Worm (Caenorhabditis elegans) whole organism, L4 larva: ENCODE results near the gene ZC443.2.

Experiments
- F37D6.2 ChIP-seq: sonication (generic microtip); optimal IDR thresholded peaks from 2 replicates; lab custom pipeline; 2016; ENCODE audit warnings: mild to moderate bottlenecking, missing genetic modification characterization, missing compliant biosample characterization
- F44E2.7 ChIP-seq: fragments of 200-800 bp; sonication (Bioruptor generic); IDR thresholded peaks from 2 replicates; pipeline ENCODE4 v2.1.2; 2022; ENCODE audit warnings: missing genetic modification characterization, missing compliant biosample characterization
- T26A8.4 ChIP-seq: fragments of 200-800 bp; sonication (Bioruptor generic); IDR thresholded peaks from 2 replicates; pipeline ENCODE4 v1.3.6; 2022; ENCODE audit warnings: missing genetic modification characterization, missing compliant biosample characterization
- Y5F2A.4 ChIP-seq: fragments of 200-800 bp; sonication (Bioruptor generic); optimal IDR thresholded peaks from 2 replicates; lab custom pipeline; 2018; ENCODE audit warnings: mild to moderate bottlenecking, missing genetic modification characterization, missing compliant biosample characterization
- aha-1 ChIP-seq: fragments of 150-350 bp; peaks from one replicate; lab custom pipeline; 2014; ENCODE audit warnings: missing biosample characterization, missing genetic modification characterization
- ama-1 ChIP-seq: fragments of 150-350 bp; optimal IDR thresholded peaks from 2 replicates; lab custom pipeline; 2014; ENCODE audit warnings: inconsistent platforms, mixed read lengths
- ceh-20 ChIP-seq: fragments of 200-800 bp; sonication (Bioruptor generic); IDR thresholded peaks from 2 replicates; pipeline ENCODE4 v1.3.6; 2022; ENCODE audit warnings: missing genetic modification reagents, missing genetic modification characterization, missing compliant biosample characterization
- ces-1 ChIP-seq: fragments of 150-350 bp; sonication (generic microtip); optimal IDR thresholded peaks from 4 replicates; lab custom pipeline; 2014; ENCODE audit warnings: missing biosample characterization, missing genetic modification reagents, missing genetic modification characterization
- ctbp-1 ChIP-seq: fragments of 200-800 bp; sonication (Bioruptor generic); IDR thresholded peaks from 2 replicates; pipeline ENCODE4 v1.3.6; 2022; ENCODE audit warnings: missing genetic modification reagents, missing genetic modification characterization, missing compliant biosample characterization
- daf-16 ChIP-seq, 3 experiments: sonication (generic microtip); optimal IDR thresholded peaks; 2 replicates each; lab custom pipeline; 2016 to 2017; ENCODE audit warnings: missing genetic modification characterization in 3 of 3, missing genetic modification reagents in 3 of 3, mild to moderate bottlenecking in 2 of 3, missing compliant biosample characterization in 2 of 3, missing biosample characterization in 1 of 3, moderate library complexity in 1 of 3
- daf-8 ChIP-seq: fragments of 200-800 bp; sonication (Bioruptor generic); IDR thresholded peaks from 2 replicates; pipeline ENCODE4 v1.3.6; 2022; ENCODE audit warnings: missing genetic modification characterization, missing compliant biosample characterization
- dmd-6 ChIP-seq: fragments of 200-800 bp; sonication (Bioruptor generic); IDR thresholded peaks from 2 replicates; pipeline ENCODE4 v1.3.6; 2022; ENCODE audit warnings: missing genetic modification reagents, missing genetic modification characterization, missing compliant biosample characterization
- dmd-8 ChIP-seq: fragments of 200-800 bp; sonication (Bioruptor generic); IDR thresholded peaks from 2 replicates; pipeline ENCODE4 v1.3.6; 2022; ENCODE audit warnings: missing genetic modification characterization, missing compliant biosample characterization
- dmd-9 ChIP-seq: fragments of 200-800 bp; sonication (Bioruptor generic); IDR thresholded peaks from 2 replicates; pipeline ENCODE4 v1.3.6; 2022; ENCODE audit warnings: missing genetic modification reagents, missing genetic modification characterization, missing compliant biosample characterization
- dve-1 ChIP-seq: sonication (generic microtip); optimal IDR thresholded peaks from 2 replicates; lab custom pipeline; 2017; ENCODE audit warnings: antibody characterized with exemption, mild to moderate bottlenecking, missing genetic modification characterization, missing compliant biosample characterization; ENCODE audit not compliant: insufficient read depth
- fkh-10 ChIP-seq: fragments of 150-350 bp; optimal IDR thresholded peaks from 2 replicates; lab custom pipeline; 2014; ENCODE audit warnings: missing biosample characterization, missing genetic modification reagents, missing genetic modification characterization
- gei-8 ChIP-seq: fragments of 200-800 bp; sonication (Bioruptor generic); optimal IDR thresholded peaks from 2 replicates; lab custom pipeline; 2018; ENCODE audit warnings: mild to moderate bottlenecking, missing genetic modification characterization, missing compliant biosample characterization
- hif-1 ChIP-seq, 2 experiments: sonication (generic microtip); optimal IDR thresholded peaks; 2 replicates each; lab custom pipeline; 2016 to 2017; ENCODE audit warnings: missing compliant biosample characterization in 2 of 2, missing genetic modification characterization in 2 of 2, missing genetic modification reagents in 2 of 2, missing genotype in 2 of 2, mild to moderate bottlenecking in 1 of 2
- hlh-11 ChIP-seq: fragments of 200-800 bp; sonication (Bioruptor generic); optimal IDR thresholded peaks from 2 replicates; lab custom pipeline; 2018; ENCODE audit warnings: mild to moderate bottlenecking, missing genetic modification characterization, missing compliant biosample characterization
- hlh-30 ChIP-seq: sonication (generic microtip); optimal IDR thresholded peaks from 2 replicates; lab custom pipeline; 2017; ENCODE audit warnings: antibody characterized with exemption, mild to moderate bottlenecking, missing genetic modification characterization, missing compliant biosample characterization; ENCODE audit not compliant: insufficient read depth
- hmg-1.1 ChIP-seq: fragments of 200-800 bp; sonication (Bioruptor generic); IDR thresholded peaks from 2 replicates; pipeline ENCODE4 v1.3.6; 2022; ENCODE audit warnings: missing genetic modification reagents, missing genetic modification characterization, missing compliant biosample characterization
- lim-7 ChIP-seq: fragments of 200-800 bp; sonication (Bioruptor generic); IDR thresholded peaks from 2 replicates; pipeline ENCODE4 v1.3.6; 2022; ENCODE audit warnings: missing genetic modification characterization, missing compliant biosample characterization
- lin-15B ChIP-seq: fragments of 150-350 bp; sonication (generic microtip); optimal IDR thresholded peaks from 3 replicates; lab custom pipeline; 2014; ENCODE audit warnings: missing biosample characterization, missing genetic modification characterization
- lin-29 ChIP-seq: fragments of 200-800 bp; sonication (Bioruptor generic); IDR thresholded peaks from 2 replicates; pipeline ENCODE4 v1.3.6; 2022; ENCODE audit warnings: missing genetic modification reagents, missing genetic modification characterization, missing compliant biosample characterization
- lin-38 ChIP-seq: fragments of 200-800 bp; sonication (Bioruptor generic); IDR thresholded peaks from 2 replicates; pipeline ENCODE4 v1.3.6; 2022; ENCODE audit warnings: missing genetic modification reagents, missing genetic modification characterization, missing compliant biosample characterization
- lin-39 ChIP-seq: fragments of 150-350 bp; optimal IDR thresholded peaks from 2 replicates; lab custom pipeline; 2014; ENCODE audit warnings: missing biosample characterization, missing genetic modification reagents, missing genetic modification characterization
- lsy-2 ChIP-seq, 2 experiments: fragments of 150-350 bp in 1 of 2; sonication (generic microtip) in 1 of 2; optimal IDR thresholded peaks; 2 replicates each; lab custom pipeline; 2014 to 2017; ENCODE audit warnings: missing biosample characterization in 2 of 2, missing genetic modification characterization in 2 of 2
- mdl-1 ChIP-seq, 2 experiments: fragments of 150-350 bp in 1 of 2; sonication (generic microtip) in 1 of 2; optimal IDR thresholded peaks; 2 replicates each; lab custom pipeline; 2014 to 2017; ENCODE audit warnings: missing biosample characterization in 2 of 2, missing genetic modification characterization in 2 of 2
- mep-1 ChIP-seq: fragments of 150-350 bp; sonication (generic microtip); optimal IDR thresholded peaks from 3 replicates; lab custom pipeline; 2014; ENCODE audit warnings: missing biosample characterization, missing genetic modification characterization
- mes-2 ChIP-seq: sonication (generic microtip); optimal IDR thresholded peaks from 2 replicates; lab custom pipeline; 2016; ENCODE audit warnings: missing genotype, mild to moderate bottlenecking, missing genetic modification characterization, missing compliant biosample characterization; ENCODE audit not compliant: poor library complexity, severe bottlenecking
- mxl-3 ChIP-seq: fragments of 200-800 bp; sonication (Bioruptor generic); optimal IDR thresholded peaks from 2 replicates; lab custom pipeline; 2018; ENCODE audit warnings: mild to moderate bottlenecking, missing genetic modification characterization, missing compliant biosample characterization
- nhr-11 ChIP-seq: fragments of 150-350 bp; optimal IDR thresholded peaks from 2 replicates; lab custom pipeline; 2014; ENCODE audit warnings: missing biosample characterization, missing genetic modification characterization
- nhr-237 ChIP-seq: sonication (generic microtip); optimal IDR thresholded peaks from 2 replicates; lab custom pipeline; 2017; ENCODE audit warnings: missing biosample characterization, missing genetic modification characterization
- nhr-28 ChIP-seq: fragments of 150-350 bp; optimal IDR thresholded peaks from 2 replicates; lab custom pipeline; 2014; ENCODE audit warnings: missing biosample characterization, missing genetic modification characterization
- nhr-6 ChIP-seq: fragments of 150-350 bp; optimal IDR thresholded peaks from 2 replicates; lab custom pipeline; 2014; ENCODE audit warnings: missing biosample characterization, missing genetic modification characterization
- nhr-77 ChIP-seq: fragments of 150-350 bp; optimal IDR thresholded peaks from 2 replicates; lab custom pipeline; 2014; ENCODE audit warnings: missing biosample characterization, missing genetic modification characterization
- php-3 ChIP-seq: fragments of 200-800 bp; sonication (Bioruptor generic); IDR thresholded peaks from 2 replicates; pipeline ENCODE4 v1.3.6; 2022; ENCODE audit warnings: missing genetic modification reagents, missing genetic modification characterization, missing compliant biosample characterization
- rbr-2 ChIP-seq: sonication (generic microtip); optimal IDR thresholded peaks from 2 replicates; lab custom pipeline; 2016; ENCODE audit warnings: missing genotype, missing genetic modification characterization, missing compliant biosample characterization
- saeg-2 ChIP-seq: fragments of 200-800 bp; sonication (Bioruptor generic); IDR thresholded peaks from 2 replicates; pipeline ENCODE4 v1.3.6; 2022; ENCODE audit warnings: missing genetic modification reagents, missing genetic modification characterization, missing compliant biosample characterization
- set-16 ChIP-seq: fragments of 200-800 bp; sonication (Bioruptor generic); IDR thresholded peaks from 2 replicates; pipeline ENCODE4 v1.3.6; 2022; ENCODE audit warnings: missing genetic modification reagents, missing genetic modification characterization, missing compliant biosample characterization
- snpc-1.2 ChIP-seq: fragments of 200-800 bp; sonication (Bioruptor generic); IDR thresholded peaks from 2 replicates; pipeline ENCODE4 v1.3.6; 2022; ENCODE audit warnings: missing genetic modification reagents, missing genetic modification characterization, missing compliant biosample characterization
- unc-130 ChIP-seq: sonication (generic microtip); optimal IDR thresholded peaks from 2 replicates; lab custom pipeline; 2016; ENCODE audit warnings: missing genetic modification reagents, missing genetic modification characterization, missing compliant biosample characterization
- unc-62 ChIP-seq, 3 experiments: fragments of 150-350 bp in 1 of 3; sonication (generic microtip); optimal IDR thresholded peaks in 2 of 3; peaks in 1 of 3; 1 replicate in 1 of 3; 2 replicates in 2 of 3; lab custom pipeline; 2014 to 2017; ENCODE audit warnings: missing biosample characterization in 3 of 3, missing genetic modification characterization in 3 of 3, missing genetic modification reagents in 3 of 3, missing genotype in 1 of 3
- zip-2 ChIP-seq: fragments of 150-350 bp; optimal IDR thresholded peaks from 2 replicates; lab custom pipeline; 2014; ENCODE audit warnings: missing biosample characterization, missing genetic modification characterization

The ZC443.2 gene

DNA sequence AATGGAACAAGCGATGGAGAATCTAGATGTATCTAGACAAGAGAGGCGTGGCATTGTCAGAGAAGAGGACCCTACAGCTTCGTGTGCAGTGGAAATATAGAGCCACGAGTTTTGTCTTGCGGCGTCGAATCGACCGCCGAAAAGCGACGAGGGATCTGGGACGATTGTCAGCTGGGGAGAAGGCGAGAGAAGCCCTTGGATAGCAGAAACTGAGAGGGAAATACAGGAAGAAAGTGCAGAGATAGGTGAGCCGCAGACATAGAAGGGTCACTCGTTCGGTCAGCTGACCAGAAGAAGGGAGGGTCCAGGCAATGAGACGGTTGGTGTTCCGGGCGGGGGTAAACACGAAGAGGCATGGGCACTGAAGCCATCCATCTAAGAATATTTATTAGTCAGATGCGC is 3.5 kb upstream of the ZC443.2 start:
- TF ChIP-seq dve-1 = peak; percentile 21
- peak; percentile 94 for TF ChIP-seq aha-1 (tag; lab: Kevin White, UChicago)
- peak; percentile 70; the same call in 1 of the 2 replicates for TF ChIP-seq hmg-1.1
- no peak for TF ChIP-seq T26A8.4 (GFP tag; lab: Robert Waterston, UW)
- peak; percentile 12 for TF ChIP-seq nhr-28 (tag; lab: Kevin White, UChicago)
- TF ChIP-seq nhr-11 (tag; lab: Kevin White, UChicago) = peak; percentile 83
- TF ChIP-seq nhr-6 (tag; lab: Kevin White, UChicago) = peak; percentile 71
- no peak for TF ChIP-seq dmd-9 (GFP tag; lab: Robert Waterston, UW)
- peak; percentile 10 for TF ChIP-seq ama-1 (lab: Kevin White, UChicago)
- TF ChIP-seq mxl-3 (GFP tag; lab: Kevin White, UChicago) = peak; percentile 53
- TF ChIP-seq hlh-11 (tag; lab: Kevin White, UChicago) = peak; percentile 90
- peak; percentile 72 for TF ChIP-seq ceh-20 (GFP tag; lab: Robert Waterston, UW)
- no peak for TF ChIP-seq dmd-8
- TF ChIP-seq gei-8 (GFP tag; lab: Kevin White, UChicago) = peak; percentile 9
- no peak for TF ChIP-seq F44E2.7
- TF ChIP-seq zip-2 = no peak
- TF ChIP-seq lin-15B = no peak
- TF ChIP-seq set-16 = peak; percentile 88
- TF ChIP-seq hlh-30 (tag; lab: Kevin White, UChicago) = peak; percentile 93
- no peak for TF ChIP-seq daf-8 (GFP tag; lab: Robert Waterston, UW)
- TF ChIP-seq ctbp-1 = peak; percentile 82
- no peak for TF ChIP-seq saeg-2 (GFP tag; lab: Robert Waterston, UW)
- no peak for TF ChIP-seq php-3
- peak; percentile 70 for TF ChIP-seq F37D6.2 (tag; lab: Kevin White, UChicago)
- 0 out of 2 replicates have a peak, but pooled peaks have one; percentile 15 for TF ChIP-seq snpc-1.2 (GFP tag; lab: Robert Waterston, UW)
- peak; percentile 43 to 88 for TF ChIP-seq mdl-1 (tag; optimal IDR thresholded peaks at IDR 0.05; lab: Kevin White, UChicago)
- peak; percentile 65 for TF ChIP-seq fkh-10 (GFP tag; lab: Kevin White, UChicago)
- peak in 1 of 2 experiments; percentile 65 for TF ChIP-seq hif-1 (tag; optimal IDR thresholded peaks at IDR 0.05; lab: Kevin White, UChicago)
- TF ChIP-seq daf-16 (GFP tag; optimal IDR thresholded peaks at IDR 0.05; lab: Kevin White, UChicago) = peak in 1 of 2 experiments; percentile 50
- peak; percentile 30 for TF ChIP-seq daf-16 (tag; optimal IDR thresholded peaks at IDR 0.05; lab: Kevin White, UChicago)
- TF ChIP-seq mep-1 (tag; lab: Kevin White, UChicago) = peak; percentile 68
- TF ChIP-seq ces-1 (GFP tag; lab: Kevin White, UChicago) = no peak
- 0 out of 2 replicates have a peak, but pooled peaks have one; percentile 19 for TF ChIP-seq lin-38
- no peak for TF ChIP-seq lim-7 (GFP tag; lab: Robert Waterston, UW)
- peak in 1 of 2 experiments; percentile 98 for TF ChIP-seq unc-62 (GFP tag; optimal IDR thresholded peaks at IDR 0.05 in 1 of 2; lab: Kevin White, UChicago)
- no peak for TF ChIP-seq unc-62 (tag; optimal IDR thresholded peaks at IDR 0.05; lab: Kevin White, UChicago)
- TF ChIP-seq lsy-2 (tag; optimal IDR thresholded peaks at IDR 0.05; lab: Kevin White, UChicago) = peak; percentile 53 to 64
- TF ChIP-seq mes-2 (tag; lab: Kevin White, UChicago) = peak; percentile 13
- TF ChIP-seq rbr-2 = peak; percentile 72
- TF ChIP-seq dmd-6 (GFP tag; lab: Robert Waterston, UW) = peak; percentile 51; the same call in 1 of the 2 replicates
- TF ChIP-seq unc-130 (GFP tag; lab: Kevin White, UChicago) = no peak

DNA sequence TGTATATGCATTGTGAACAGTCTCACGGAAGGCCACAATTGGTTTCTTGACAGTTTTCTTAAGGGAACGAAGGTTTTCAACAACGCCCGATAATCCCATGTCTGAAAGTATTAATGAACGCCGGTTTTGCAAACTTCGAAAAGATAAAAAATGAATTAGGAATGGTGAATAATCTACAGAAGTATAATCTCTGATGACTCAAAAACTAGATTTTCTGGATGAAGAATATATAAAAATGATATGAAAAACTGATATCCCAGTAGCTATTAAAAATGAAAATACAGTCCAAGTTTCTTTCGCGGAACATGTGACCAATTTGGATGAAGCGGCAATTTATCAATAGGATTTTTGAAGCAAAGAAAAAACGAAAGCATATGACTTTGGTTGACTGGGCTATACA is 3.0 kb upstream of the ZC443.2 start, which contains the start of gene ZC443.3:
TSS of gene ZC443.3 (minus strand) at position 101 of the 400 bp plus-strand sequence.
- no peak for TF ChIP-seq ces-1 (GFP tag; lab: Kevin White, UChicago)
- TF ChIP-seq rbr-2 = no peak
- no peak for TF ChIP-seq Y5F2A.4 (GFP tag; lab: Kevin White, UChicago)
- TF ChIP-seq nhr-77 (tag; lab: Kevin White, UChicago) = no peak
- TF ChIP-seq lin-39 (tag; lab: Kevin White, UChicago) = no peak
- TF ChIP-seq lin-29 (GFP tag; lab: Robert Waterston, UW) = no peak
- no peak for TF ChIP-seq nhr-237
- no peak for TF ChIP-seq zip-2
- TF ChIP-seq ama-1 (lab: Kevin White, UChicago) = no peak
- no peak for TF ChIP-seq dmd-6 (GFP tag; lab: Robert Waterston, UW)
